Fruit fly (Drosophila melanogaster): Measurements from ENCODE around the gene slp2.

Gene slp2

dm6 chr2L:3832249-3832675, 4.4 kb upstream of the slp2 start (continued):
- peak; percentile 94 for TF ChIP-seq CG12659 (GFP tag; optimal IDR thresholded peaks at IDR 0.05)
- TF ChIP-seq onecut (GFP tag; IDR thresholded peaks at IDR 0.05), result peak; percentile 95
- 0 out of 3 replicates have a peak, but pooled peaks have one; percentile 15 for TF ChIP-seq CG6791 (GFP tag; IDR thresholded peaks at IDR 0.05; ENCODE audit: partially characterized antibody)
- TF ChIP-seq Drgx (GFP tag; IDR thresholded peaks at IDR 0.05), result peak; percentile 50; the same call in 1 of the 2 replicates
- TF ChIP-seq Lhr (GFP tag; optimal IDR thresholded peaks at IDR 0.05), result peak; percentile 97
- TF ChIP-seq CG3847 (GFP tag; IDR thresholded peaks at IDR 0.05), result peak; percentile 87
- peak; percentile 83 for TF ChIP-seq CG31224 (GFP tag; IDR thresholded peaks at IDR 0.05)
- peak; percentile 99 for TF ChIP-seq CG1603 (tag; optimal IDR thresholded peaks at IDR 0.05)
- peak; percentile 94 for TF ChIP-seq nau (GFP tag; optimal IDR thresholded peaks at IDR 0.05)
- peak; percentile 18 to 50 for TF ChIP-seq insv (GFP tag; optimal IDR thresholded peaks at IDR 0.05)
- peak; percentile 83 for TF ChIP-seq YL-1 (GFP tag; optimal IDR thresholded peaks at IDR 0.05)
- TF ChIP-seq CG8478 (optimal IDR thresholded peaks at IDR 0.05), result no peak
- peak; percentile 91 for TF ChIP-seq CG12744 (GFP tag; optimal IDR thresholded peaks at IDR 0.05)
- peak; percentile 90 for TF ChIP-seq B-H1 (GFP tag; IDR thresholded peaks at IDR 0.05)
- peak; percentile 95 for TF ChIP-seq CG13775 (GFP tag; optimal IDR thresholded peaks at IDR 0.05)
- TF ChIP-seq inv (GFP tag; IDR thresholded peaks at IDR 0.05; ENCODE audit: partially characterized antibody), result no peak
- peak; percentile 86 for TF ChIP-seq Nf-YB (GFP tag; optimal IDR thresholded peaks at IDR 0.05)
- TF ChIP-seq C15 (GFP tag; IDR thresholded peaks at IDR 0.05), result peak; percentile 70; the same call in 1 of the 3 replicates
- TF ChIP-seq dmrt99B (tag; optimal IDR thresholded peaks at IDR 0.05), result peak; percentile 98
- peak; percentile 86 for TF ChIP-seq CG17912 (GFP tag; optimal IDR thresholded peaks at IDR 0.05)
- TF ChIP-seq Meics (GFP tag; optimal IDR thresholded peaks at IDR 0.05), result peak; percentile 85
- peak; percentile 80 for TF ChIP-seq fu2 (GFP tag; optimal IDR thresholded peaks at IDR 0.05)
- TF ChIP-seq Pdp1 (GFP tag; optimal IDR thresholded peaks at IDR 0.05), result peak; percentile 95 to 97
- TF ChIP-seq otp (GFP tag; IDR thresholded peaks at IDR 0.05), result peak; percentile 97
- peak; percentile 96 for TF ChIP-seq dpn (GFP tag; optimal IDR thresholded peaks at IDR 0.05)
- peak; percentile 98 for TF ChIP-seq gsb-n (tag; optimal IDR thresholded peaks at IDR 0.05)
- TF ChIP-seq Doc3 (GFP tag; IDR thresholded peaks at IDR 0.05; ENCODE audit: partially characterized antibody), result no peak
- TF ChIP-seq Ets65A (GFP tag), result peak; percentile 100
- peak; percentile 89 for TF ChIP-seq Ets97D (GFP tag; optimal IDR thresholded peaks at IDR 0.05)
- TF ChIP-seq sqz (GFP tag; optimal IDR thresholded peaks at IDR 0.05), result peak; percentile 94
- peak; percentile 96 for TF ChIP-seq CG6254 (GFP tag; optimal IDR thresholded peaks at IDR 0.05)
- peak; percentile 84 for TF ChIP-seq cwo (GFP tag; optimal IDR thresholded peaks at IDR 0.05)
- TF ChIP-seq danr (GFP tag; IDR thresholded peaks at IDR 0.05), result peak; percentile 91
- TF ChIP-seq Taf1 (GFP tag; IDR thresholded peaks at IDR 0.05), result peak; percentile 72; the same call in 1 of the 2 replicates
- TF ChIP-seq jumu (GFP tag; optimal IDR thresholded peaks at IDR 0.05), result peak; percentile 97
- peak; percentile 91 for TF ChIP-seq Vsx1 (GFP tag; optimal IDR thresholded peaks at IDR 0.05)
- peak; percentile 83 for TF ChIP-seq CG7357 (GFP tag; IDR thresholded peaks at IDR 0.05)
- TF ChIP-seq HmgZ (tag; optimal IDR thresholded peaks at IDR 0.05), result peak; percentile 92
- TF ChIP-seq CG14710 (tag; optimal IDR thresholded peaks at IDR 0.05), result peak; percentile 98
- TF ChIP-seq Hr51 (GFP tag; optimal IDR thresholded peaks at IDR 0.05), result peak; percentile 92 to 95
- peak; percentile 97 for TF ChIP-seq Mes4 (GFP tag; optimal IDR thresholded peaks at IDR 0.05)
- peak; percentile 93 for TF ChIP-seq crol (GFP tag; IDR thresholded peaks at IDR 0.05)
- no peak for TF ChIP-seq Trl (optimal IDR thresholded peaks at IDR 0.05)
- peak; percentile 97 for TF ChIP-seq Trl (GFP tag; optimal IDR thresholded peaks at IDR 0.05)
- TF ChIP-seq CG10209 (GFP tag; optimal IDR thresholded peaks at IDR 0.05), result peak; percentile 96
- peak; percentile 88 for TF ChIP-seq Jarid2 (GFP tag; optimal IDR thresholded peaks at IDR 0.05)
- peak; percentile 74 for TF ChIP-seq Dip3 (GFP tag; optimal IDR thresholded peaks at IDR 0.05)
- TF ChIP-seq CG11696 (GFP tag; IDR thresholded peaks at IDR 0.05), result peak; percentile 80
- TF ChIP-seq CG1792 (GFP tag; optimal IDR thresholded peaks at IDR 0.05), result peak; percentile 94
- no peak for TF ChIP-seq CG14860 (GFP tag; IDR thresholded peaks at IDR 0.05; ENCODE audit: partially characterized antibody)
